Worm (Caenorhabditis elegans) whole organism, L3 larva: ENCODE data around the gene Y51A2A.4.

Experiments used
- ZK546.5 ChIP-seq: sonication (generic microtip); optimal IDR thresholded peaks from 2 replicates; lab custom pipeline; 2017; ENCODE audit warnings: missing biosample characterization, missing genetic modification characterization
- daf-12 ChIP-seq: fragments of 150-350 bp; optimal IDR thresholded peaks from 2 replicates; lab custom pipeline; 2014; ENCODE audit warnings: missing biosample characterization, missing genetic modification reagents, missing genetic modification characterization
- elt-3 ChIP-seq, 3 experiments: fragments of 150-350 bp in 1 of 3; sonication (generic microtip) in 2 of 3; optimal IDR thresholded peaks; 2 replicates in 2 of 3; 4 replicates in 1 of 3; lab custom pipeline; 2014 to 2017; ENCODE audit warnings: missing biosample characterization in 3 of 3, missing genetic modification characterization in 3 of 3
- lin-39 ChIP-seq: fragments of 150-350 bp; optimal IDR thresholded peaks from 2 replicates; lab custom pipeline; 2018; ENCODE audit warnings: missing biosample characterization, missing genetic modification reagents, missing genetic modification characterization
- mml-1 ChIP-seq: fragments of 150-350 bp; sonication (generic microtip); optimal IDR thresholded peaks from 3 replicates; lab custom pipeline; 2014; ENCODE audit warnings: missing biosample characterization, missing genetic modification characterization
- nhr-11 ChIP-seq: fragments of 150-350 bp; optimal IDR thresholded peaks from 2 replicates; lab custom pipeline; 2014; ENCODE audit warnings: missing biosample characterization, missing genetic modification characterization
- nhr-23 ChIP-seq: fragments of 150-350 bp; optimal IDR thresholded peaks from 2 replicates; lab custom pipeline; 2014; ENCODE audit warnings: missing biosample characterization, missing genetic modification reagents, missing genetic modification characterization
- nhr-43 ChIP-seq: sonication (generic microtip); optimal IDR thresholded peaks from 2 replicates; lab custom pipeline; 2016; ENCODE audit warnings: mild to moderate bottlenecking, missing genetic modification characterization, missing compliant biosample characterization; ENCODE audit not compliant: poor library complexity, severe bottlenecking
- pha-4 ChIP-seq: fragments of 150-350 bp; optimal IDR thresholded peaks from 2 replicates; lab custom pipeline; 2014; ENCODE audit warnings: missing biosample characterization, missing genetic modification reagents, missing genetic modification characterization
- snpc-4 ChIP-seq: fragments of 150-350 bp; optimal IDR thresholded peaks from 2 replicates; lab custom pipeline; 2014; ENCODE audit warnings: missing biosample characterization, missing genetic modification characterization
- unc-62 ChIP-seq: fragments of 150-350 bp; sonication (generic microtip); optimal IDR thresholded peaks from 4 replicates; lab custom pipeline; 2014; ENCODE audit warnings: missing biosample characterization, missing genetic modification reagents, missing genetic modification characterization

DNA sequence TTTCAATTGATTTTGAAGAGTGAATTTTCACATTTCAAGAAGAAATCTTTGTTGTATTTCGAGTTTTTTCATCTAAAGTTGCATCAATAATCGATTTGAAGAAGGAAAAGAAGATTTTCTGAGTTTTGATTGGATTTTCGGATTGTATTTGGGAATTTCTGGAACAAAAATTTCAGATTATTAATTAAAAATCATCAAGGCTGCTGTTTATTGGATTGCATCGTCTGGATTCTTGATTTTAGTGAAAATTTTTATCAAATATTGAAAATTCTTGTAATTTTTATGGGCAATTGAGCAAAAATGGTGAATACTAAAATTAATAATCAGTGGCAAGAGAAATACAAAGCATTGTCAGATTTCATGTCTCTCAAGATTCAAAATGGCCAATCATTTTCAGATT, 7.8 kb downstream of the Y51A2A.4 start, which contains the start of gene Y51A2A.5:
- TF ChIP-seq daf-12 (tag; lab: Kevin White, UChicago): no peak
- TF ChIP-seq ZK546.5: no peak
- TF ChIP-seq nhr-23 (tag; lab: Kevin White, UChicago): no peak
- no peak for TF ChIP-seq mml-1
- no peak for TF ChIP-seq nhr-11 (tag; lab: Kevin White, UChicago)
- TF ChIP-seq unc-62 (GFP tag; lab: Kevin White, UChicago): no peak
- TF ChIP-seq nhr-43 (tag; lab: Kevin White, UChicago): no peak
- no peak for TF ChIP-seq lin-39 (tag; lab: Kevin White, UChicago)
- no peak for TF ChIP-seq elt-3 (tag; optimal IDR thresholded peaks at IDR 0.05; lab: Kevin White, UChicago)
- no peak for TF ChIP-seq snpc-4 (tag; lab: Kevin White, UChicago)
- no peak for TF ChIP-seq pha-4 (tag; lab: Kevin White, UChicago)
